Worm (Caenorhabditis elegans): ENCODE results near the gene pgm-2.

- no peak for TF ChIP-seq pha-2 (tag; optimal IDR thresholded peaks at IDR 0.05)
- no peak for TF ChIP-seq unc-55 (GFP tag; optimal IDR thresholded peaks at IDR 0.05)
- TF ChIP-seq ama-1 (optimal IDR thresholded peaks at IDR 0.05), result no peak
- TF ChIP-seq elt-2 (tag; optimal IDR thresholded peaks at IDR 0.05), result no peak
- no peak for TF ChIP-seq rnt-1 (tag; optimal IDR thresholded peaks at IDR 0.05)
Measured at ce11 chrIII:13350964-13351363, 51.8 kb downstream of the pgm-2 start.
